Fruit fly (Drosophila melanogaster) whole organism, embryonic: Measurements from ENCODE around the gene CG5902.

Experiments used
- Ada2b ChIP-seq: fragments of 200-800 bp; sonication (Bioruptor generic); IDR thresholded peaks from 2 replicates; pipeline ENCODE4 v1.3.6; 2022; ENCODE audit warnings: missing biosample characterization, missing genetic modification characterization
- Adf1 ChIP-seq: fragments of 200-800 bp; sonication (Bioruptor generic); IDR thresholded peaks from 2 replicates; pipeline ENCODE4 v1.3.6; 2022; ENCODE audit warnings: missing biosample characterization, missing genetic modification characterization
- CG10462 ChIP-seq: fragments of 200-800 bp; sonication (Bioruptor generic); optimal IDR thresholded peaks from 2 replicates; lab custom pipeline; 2016; ENCODE audit warnings: missing biosample characterization, missing genetic modification characterization
- CG10959 ChIP-seq: fragments of 200-800 bp; sonication (Bioruptor generic); IDR thresholded peaks from 2 replicates; pipeline ENCODE4 v1.3.6; 2022; ENCODE audit warnings: missing biosample characterization, missing genetic modification characterization
- CG11560 ChIP-seq: fragments of 200-800 bp; sonication (Bioruptor generic); IDR thresholded peaks from 3 replicates; pipeline ENCODE4 v1.3.6; 2022; ENCODE audit warnings: missing biosample characterization, missing genetic modification characterization
- CG11696 ChIP-seq: fragments of 200-800 bp; sonication (Bioruptor generic); IDR thresholded peaks from 2 replicates; pipeline ENCODE4 v1.3.6; 2022; ENCODE audit warnings: missing biosample characterization, missing genetic modification characterization
- CG11723 ChIP-seq: fragments of 200-800 bp; sonication (Bioruptor generic); optimal IDR thresholded peaks from 2 replicates; lab custom pipeline; 2017; ENCODE audit warnings: missing biosample characterization, mild to moderate bottlenecking, missing genetic modification characterization
- CG13775 ChIP-seq: fragments of 200-800 bp; sonication (Bioruptor generic); optimal IDR thresholded peaks from 3 replicates; lab custom pipeline; 2017; ENCODE audit warnings: missing biosample characterization, mild to moderate bottlenecking, missing genetic modification characterization
- CG14667 ChIP-seq: fragments of 200-800 bp; sonication (Bioruptor generic); IDR thresholded peaks from 2 replicates; pipeline ENCODE4 v1.3.6; 2022; ENCODE audit warnings: missing biosample characterization, missing genetic modification characterization
- CG15514 ChIP-seq: fragments of 200-800 bp; sonication (Bioruptor generic); optimal IDR thresholded peaks from 3 replicates; lab custom pipeline; 2017; ENCODE audit warnings: missing biosample characterization, missing genetic modification characterization, mild to moderate bottlenecking, moderate library complexity, missing genetic modification reagents
- CG16779 ChIP-seq: fragments of 200-800 bp; sonication (Bioruptor generic); IDR thresholded peaks from 2 replicates; pipeline ENCODE4 v1.3.6; 2022; ENCODE audit warnings: missing biosample characterization, missing genetic modification characterization
- CG2129 ChIP-seq: fragments of 200-800 bp; sonication (Bioruptor generic); IDR thresholded peaks from 2 replicates; pipeline ENCODE4 v1.3.6; 2022; ENCODE audit warnings: missing biosample characterization, missing genetic modification characterization; ENCODE audit not compliant: partially characterized antibody
- CG30431 ChIP-seq: fragments of 200-800 bp; sonication (Bioruptor generic); optimal IDR thresholded peaks from 2 replicates; lab custom pipeline; 2017; ENCODE audit warnings: missing biosample characterization, missing genetic modification characterization
- CG33213 ChIP-seq: fragments of 200-800 bp; sonication (Bioruptor generic); optimal IDR thresholded peaks from 3 replicates; lab custom pipeline; 2016; ENCODE audit warnings: missing biosample characterization, missing genetic modification characterization
- CG34376 ChIP-seq: fragments of 200-800 bp; sonication (Bioruptor generic); optimal IDR thresholded peaks from 2 replicates; lab custom pipeline; 2018; ENCODE audit warnings: missing biosample characterization, mild to moderate bottlenecking, missing genetic modification characterization
- CG4730 ChIP-seq: fragments of 200-800 bp; sonication (Bioruptor generic); IDR thresholded peaks from 2 replicates; pipeline ENCODE4 v1.3.6; 2022; ENCODE audit warnings: missing biosample characterization, missing genetic modification characterization
- CG5180 ChIP-seq: fragments of 200-800 bp; sonication (Bioruptor generic); optimal IDR thresholded peaks from 3 replicates; lab custom pipeline; 2017; ENCODE audit warnings: missing biosample characterization, missing genetic modification characterization, mild to moderate bottlenecking, moderate library complexity, missing genetic modification reagents
- CG6689 ChIP-seq: fragments of 200-800 bp; sonication (Bioruptor generic); IDR thresholded peaks from 2 replicates; pipeline ENCODE4 v1.3.6; 2022; ENCODE audit warnings: missing biosample characterization, missing genetic modification characterization
- CG6765 ChIP-seq: fragments of 200-800 bp; sonication (Bioruptor generic); optimal IDR thresholded peaks from 3 replicates; lab custom pipeline; 2017; ENCODE audit warnings: missing biosample characterization, mild to moderate bottlenecking, missing genetic modification characterization
- CG7786 ChIP-seq: fragments of 200-800 bp; sonication (Bioruptor generic); optimal IDR thresholded peaks from 2 replicates; lab custom pipeline; 2016; ENCODE audit warnings: missing biosample characterization, missing genetic modification characterization
- CG9876 ChIP-seq: fragments of 200-800 bp; sonication (Bioruptor generic); optimal IDR thresholded peaks from 2 replicates; lab custom pipeline; 2016; ENCODE audit warnings: missing biosample characterization, missing genetic modification characterization
- CG9932 ChIP-seq: fragments of 200-800 bp; sonication (Bioruptor generic); IDR thresholded peaks from 2 replicates; pipeline ENCODE4 v1.3.6; 2022; ENCODE audit warnings: missing biosample characterization, missing genetic modification characterization
- Chrac-16 ChIP-seq: fragments of 200-800 bp; sonication (Bioruptor generic); optimal IDR thresholded peaks from 3 replicates; lab custom pipeline; 2016; ENCODE audit warnings: missing biosample characterization, missing genetic modification characterization
- Deaf1 ChIP-seq: fragments of 200-800 bp; optimal IDR thresholded peaks from 3 replicates; lab custom pipeline; 2019; ENCODE audit warnings: missing biosample characterization, mild to moderate bottlenecking, missing genetic modification characterization, moderate library complexity
- Dip2 ChIP-seq: fragments of 200-800 bp; sonication (Bioruptor generic); IDR thresholded peaks from 2 replicates; pipeline ENCODE4 v1.3.6; 2022; ENCODE audit warnings: missing biosample characterization, missing genetic modification characterization
- Dp ChIP-seq: fragments of 200-800 bp; sonication (Bioruptor generic); optimal IDR thresholded peaks from 2 replicates; lab custom pipeline; 2018; ENCODE audit warnings: missing biosample characterization, mild to moderate bottlenecking, missing genetic modification characterization, moderate library complexity
- Gsc ChIP-seq: fragments of 200-800 bp; sonication (Bioruptor generic); IDR thresholded peaks from 2 replicates; pipeline ENCODE4 v1.3.6; 2022; ENCODE audit warnings: missing biosample characterization, missing genetic modification characterization
- Mes4 ChIP-seq: fragments of 200-800 bp; sonication (Bioruptor generic); optimal IDR thresholded peaks from 2 replicates; lab custom pipeline; 2016; ENCODE audit warnings: missing biosample characterization, missing genetic modification characterization
- NC2β ChIP-seq: fragments of 200-800 bp; sonication (Bioruptor generic); optimal IDR thresholded peaks from 2 replicates; lab custom pipeline; 2016; ENCODE audit warnings: missing biosample characterization, missing genetic modification characterization
- Sin3A ChIP-seq: fragments of >200 bp; optimal IDR thresholded peaks from 2 replicates; lab custom pipeline; 2018
- Sry-β ChIP-seq: fragments of 200-800 bp; sonication (Bioruptor generic); optimal IDR thresholded peaks from 2 replicates; lab custom pipeline; 2018; ENCODE audit warnings: missing biosample characterization, mild to moderate bottlenecking, missing genetic modification characterization, moderate library complexity
- Usf ChIP-seq: fragments of 200-800 bp; sonication (Bioruptor generic); optimal IDR thresholded peaks from 2 replicates; lab custom pipeline; 2017; ENCODE audit warnings: missing genotype, missing biosample characterization, missing genetic modification characterization
- al ChIP-seq: fragments of 200-800 bp; sonication (Bioruptor generic); IDR thresholded peaks from 2 replicates; pipeline ENCODE4 v1.3.6; 2022; ENCODE audit warnings: missing biosample characterization, missing genetic modification characterization
- amos ChIP-seq: fragments of 200-800 bp; sonication (Bioruptor generic); IDR thresholded peaks from 2 replicates; pipeline ENCODE4 v1.3.6; 2022; ENCODE audit warnings: missing biosample characterization, missing genetic modification characterization; ENCODE audit not compliant: partially characterized antibody
- aop ChIP-seq: fragments of 200-800 bp; sonication (Bioruptor generic); IDR thresholded peaks from 2 replicates; pipeline ENCODE4 v1.3.6; 2022; ENCODE audit warnings: missing biosample characterization, missing genetic modification characterization
- bigmax ChIP-seq: fragments of 200-800 bp; sonication (Bioruptor generic); optimal IDR thresholded peaks from 2 replicates; lab custom pipeline; 2018; ENCODE audit warnings: missing biosample characterization, mild to moderate bottlenecking, missing genetic modification characterization
- bowl ChIP-seq: fragments of 200-800 bp; sonication (Bioruptor generic); IDR thresholded peaks from 2 replicates; pipeline ENCODE4 v1.3.6; 2022; ENCODE audit warnings: missing biosample characterization, missing genetic modification characterization
- chinmo ChIP-seq: fragments of 200-800 bp; sonication (Bioruptor generic); IDR thresholded peaks from 4 replicates; pipeline ENCODE4 v1.3.6; 2022; ENCODE audit warnings: missing biosample characterization, missing genetic modification characterization; ENCODE audit not compliant: partially characterized antibody
- chm ChIP-seq: fragments of 200-800 bp; sonication (Bioruptor generic); IDR thresholded peaks from 2 replicates; pipeline ENCODE4 v1.3.6; 2022; ENCODE audit warnings: missing biosample characterization, missing genetic modification characterization
- dmrt11E ChIP-seq: fragments of 200-800 bp; sonication (Bioruptor generic); optimal IDR thresholded peaks from 3 replicates; lab custom pipeline; 2018; ENCODE audit warnings: missing biosample characterization, mild to moderate bottlenecking, missing genetic modification characterization, moderate library complexity
- exex ChIP-seq: fragments of 200-800 bp; sonication (Bioruptor generic); optimal IDR thresholded peaks from 4 replicates; lab custom pipeline; 2018; ENCODE audit warnings: missing biosample characterization, mild to moderate bottlenecking, missing genetic modification characterization, moderate library complexity
- fu2 ChIP-seq: fragments of 200-800 bp; sonication (Bioruptor generic); optimal IDR thresholded peaks from 2 replicates; lab custom pipeline; 2016; ENCODE audit warnings: missing biosample characterization, missing genetic modification characterization
- gcm2 ChIP-seq: fragments of 200-800 bp; sonication (Bioruptor generic); optimal IDR thresholded peaks from 2 replicates; lab custom pipeline; 2016; ENCODE audit warnings: missing biosample characterization, missing genetic modification characterization
- h ChIP-seq: fragments of >200 bp; optimal IDR thresholded peaks from 2 replicates; lab custom pipeline; 2017
- ham ChIP-seq: fragments of 200-800 bp; sonication (Bioruptor generic); IDR thresholded peaks from 2 replicates; pipeline ENCODE4 v1.3.6; 2022; ENCODE audit warnings: missing biosample characterization, missing genetic modification characterization
- hb ChIP-seq: fragments of 200-800 bp; sonication (Bioruptor generic); IDR thresholded peaks from 3 replicates; pipeline ENCODE4 v1.3.6; 2022; ENCODE audit warnings: missing biosample characterization, missing genetic modification characterization; ENCODE audit not compliant: partially characterized antibody
- peb ChIP-seq: fragments of 200-800 bp; sonication (Bioruptor generic); IDR thresholded peaks from 2 replicates; pipeline ENCODE4 v1.3.6; 2022; ENCODE audit warnings: missing biosample characterization, missing genetic modification characterization
- sqz ChIP-seq: fragments of 200-800 bp; sonication (Bioruptor generic); optimal IDR thresholded peaks from 3 replicates; lab custom pipeline; 2018; ENCODE audit warnings: missing biosample characterization, mild to moderate bottlenecking, missing genetic modification characterization
- tup ChIP-seq: fragments of 200-800 bp; sonication (Bioruptor generic); optimal IDR thresholded peaks from 2 replicates; lab custom pipeline; 2016; ENCODE audit warnings: missing biosample characterization, mild to moderate bottlenecking, missing genetic modification characterization, moderate library complexity
- tx ChIP-seq: fragments of 200-800 bp; sonication (Bioruptor generic); optimal IDR thresholded peaks from 2 replicates; lab custom pipeline; 2016; ENCODE audit warnings: missing biosample characterization, missing genetic modification characterization
- unc-4 ChIP-seq: fragments of 200-800 bp; sonication (Bioruptor generic); IDR thresholded peaks from 2 replicates; pipeline ENCODE4 v1.3.6; 2022; ENCODE audit warnings: missing biosample characterization, missing genetic modification characterization; ENCODE audit not compliant: partially characterized antibody
- unpg ChIP-seq: fragments of 200-800 bp; sonication (Bioruptor generic); optimal IDR thresholded peaks from 3 replicates; lab custom pipeline; 2018; ENCODE audit warnings: missing biosample characterization, mild to moderate bottlenecking, missing genetic modification characterization, moderate library complexity

Gene CG5902

DNA sequence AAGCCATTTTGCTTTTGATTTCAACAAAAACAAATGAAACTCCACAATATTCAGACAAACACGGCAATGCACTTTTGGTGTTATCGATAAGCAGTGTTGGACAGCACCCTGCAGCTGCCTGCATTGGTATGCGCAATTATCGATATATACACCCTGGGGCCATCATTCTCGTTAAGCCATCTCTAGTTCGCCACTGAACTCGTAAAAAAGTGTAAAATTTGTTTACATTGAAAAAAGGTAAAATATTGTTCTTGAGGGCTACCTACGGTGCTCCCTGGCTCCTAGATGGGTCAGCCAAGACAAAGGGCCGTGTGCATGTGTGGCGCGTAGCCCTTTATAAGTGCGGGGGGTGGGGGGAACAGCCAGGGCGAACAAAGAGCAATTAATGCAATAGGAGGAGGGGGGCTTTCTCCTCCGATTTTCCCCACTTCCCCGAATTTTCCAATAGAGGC is at the start of gene CG5902, which contains the start of gene CG13603 (continued):
- peak; percentile 4 for TF ChIP-seq CG9876
- no peak for TF ChIP-seq CG11696 (GFP tag; lab: Robert Waterston, UW)
- peak; percentile 85 for TF ChIP-seq amos
- no peak for TF ChIP-seq CG5180 (GFP tag; lab: Kevin White, UChicago)
- TF ChIP-seq CG7786: peak; percentile 48
- TF ChIP-seq unc-4 (GFP tag; lab: Robert Waterston, UW): peak; percentile 65
- TF ChIP-seq chm: 0 out of 2 replicates have a peak, but pooled peaks have one; percentile 43
- TF ChIP-seq CG11560 (tag; lab: Robert Waterston, UW): no peak
- TF ChIP-seq Adf1 (GFP tag; lab: Robert Waterston, UW): no peak; the same call in 1 of the 2 replicates
- no peak for TF ChIP-seq Deaf1 (tag; lab: Kevin White, UChicago)
- TF ChIP-seq CG34376: no peak
- TF ChIP-seq tup: no peak
- TF ChIP-seq dmrt11E: no peak
- TF ChIP-seq CG6765 (GFP tag; lab: Kevin White, UChicago): no peak
- TF ChIP-seq Chrac-16 (GFP tag; lab: Kevin White, UChicago): peak; percentile 50
- TF ChIP-seq peb (GFP tag; lab: Robert Waterston, UW): 0 out of 2 replicates have a peak, but pooled peaks have one; percentile 8
- no peak for TF ChIP-seq ham
- peak; percentile 31 for TF ChIP-seq CG13775 (GFP tag; lab: Kevin White, UChicago)
- TF ChIP-seq aop: no peak
- TF ChIP-seq CG33213 (GFP tag; lab: Kevin White, UChicago): peak; percentile 64
- peak; percentile 72 for TF ChIP-seq Sin3A (lab: Kevin White, UChicago)
- no peak for TF ChIP-seq CG6689 (GFP tag; lab: Robert Waterston, UW)
- peak; percentile 77 for TF ChIP-seq hb (GFP tag; lab: Robert Waterston, UW)
- peak; percentile 61 for TF ChIP-seq gcm2 (GFP tag; lab: Kevin White, UChicago)
- no peak for TF ChIP-seq h (lab: Kevin White, UChicago)
- TF ChIP-seq exex (tag; lab: Kevin White, UChicago): no peak
- TF ChIP-seq NC2β (GFP tag; lab: Kevin White, UChicago): peak; percentile 62
- TF ChIP-seq Dip2 (GFP tag; lab: Robert Waterston, UW): no peak
- no peak for TF ChIP-seq bowl (GFP tag; lab: Robert Waterston, UW)
- no peak for TF ChIP-seq CG10959 (GFP tag; lab: Robert Waterston, UW)
- peak; percentile 76 for TF ChIP-seq CG9932 (GFP tag; lab: Robert Waterston, UW)
- peak; percentile 73 for TF ChIP-seq CG15514 (GFP tag; lab: Kevin White, UChicago)
- no peak for TF ChIP-seq CG16779 (GFP tag; lab: Robert Waterston, UW)
- no peak for TF ChIP-seq Ada2b (GFP tag; lab: Robert Waterston, UW)
- TF ChIP-seq unpg (GFP tag; lab: Kevin White, UChicago): no peak
- no peak for TF ChIP-seq CG14667 (GFP tag; lab: Robert Waterston, UW)
- TF ChIP-seq al (GFP tag; lab: Robert Waterston, UW): no peak
- no peak for TF ChIP-seq Sry-β (GFP tag; lab: Kevin White, UChicago)
- TF ChIP-seq CG10462 (GFP tag; lab: Kevin White, UChicago): no peak
- TF ChIP-seq Mes4 (GFP tag; lab: Kevin White, UChicago): peak; percentile 3
- TF ChIP-seq tx (GFP tag; lab: Kevin White, UChicago): peak; percentile 26
- TF ChIP-seq CG11723 (GFP tag; lab: Kevin White, UChicago): no peak
- peak; percentile 31 for TF ChIP-seq fu2 (GFP tag; lab: Kevin White, UChicago)
- TF ChIP-seq CG4730 (GFP tag; lab: Robert Waterston, UW): no peak
- TF ChIP-seq Usf (GFP tag; lab: Kevin White, UChicago): no peak
- TF ChIP-seq Dp (GFP tag; lab: Kevin White, UChicago): peak; percentile 24
- TF ChIP-seq CG30431 (GFP tag; lab: Kevin White, UChicago): no peak
- TF ChIP-seq bigmax (GFP tag; lab: Kevin White, UChicago): no peak
- peak; percentile 98 for TF ChIP-seq chinmo (GFP tag; lab: Robert Waterston, UW)
- no peak for TF ChIP-seq Gsc (GFP tag; lab: Robert Waterston, UW)
- TF ChIP-seq CG2129 (GFP tag; lab: Robert Waterston, UW): peak; percentile 52; the same call in 1 of the 2 replicates
- TF ChIP-seq sqz: no peak
